Fruit fly (Drosophila melanogaster) whole organism, embryonic: ENCODE measurements around the gene mRpL55.
A peak's percentile ranks its signal among the peaks of the same experiment; 100 is the strongest.

Experiments used
- Asciz ChIP-seq: fragments of 200-800 bp; sonication (Bioruptor generic); optimal IDR thresholded peaks from 2 replicates; lab custom pipeline; 2017; ENCODE audit warnings: missing biosample characterization, mild to moderate bottlenecking, missing genetic modification characterization, missing genetic modification reagents
- Bdp1 ChIP-seq: fragments of 200-800 bp; sonication (Bioruptor generic); optimal IDR thresholded peaks from 3 replicates; lab custom pipeline; 2016; ENCODE audit warnings: missing biosample characterization, missing genetic modification characterization
- Bgb ChIP-seq: fragments of 200-800 bp; sonication (Bioruptor generic); IDR thresholded peaks from 2 replicates; pipeline ENCODE4 v1.3.6; 2022; ENCODE audit warnings: missing biosample characterization, missing genetic modification characterization; ENCODE audit not compliant: partially characterized antibody
- CG10267 ChIP-seq: fragments of 200-800 bp; sonication (Bioruptor generic); optimal IDR thresholded peaks from 2 replicates; lab custom pipeline; 2018; ENCODE audit warnings: missing biosample characterization, mild to moderate bottlenecking, missing genetic modification characterization, moderate library complexity
- CG10979 ChIP-seq: fragments of 200-800 bp; sonication (Bioruptor generic); optimal IDR thresholded peaks from 2 replicates; lab custom pipeline; 2018; ENCODE audit warnings: missing biosample characterization, mild to moderate bottlenecking, missing genetic modification characterization, moderate library complexity
- CG11247 ChIP-seq: fragments of 200-800 bp; sonication (Bioruptor generic); IDR thresholded peaks from 2 replicates; pipeline ENCODE4 v1.3.6; 2022; ENCODE audit warnings: missing biosample characterization, missing genetic modification characterization
- CG12659 ChIP-seq: fragments of 200-800 bp; sonication (Bioruptor generic); optimal IDR thresholded peaks from 3 replicates; lab custom pipeline; 2017; ENCODE audit warnings: mild to moderate bottlenecking, missing biosample characterization, missing genetic modification reagents, missing genetic modification characterization
- CG12769 ChIP-seq: fragments of 200-800 bp; sonication (Bioruptor generic); optimal IDR thresholded peaks from 2 replicates; lab custom pipeline; 2019; ENCODE audit warnings: missing biosample characterization, mild to moderate bottlenecking, missing genetic modification characterization, moderate library complexity
- CG12942 ChIP-seq: fragments of 200-800 bp; sonication (Bioruptor generic); optimal IDR thresholded peaks from 3 replicates; lab custom pipeline; 2016; ENCODE audit warnings: missing biosample characterization, missing genetic modification characterization
- CG14710 ChIP-seq: fragments of 200-800 bp; sonication (Bioruptor generic); optimal IDR thresholded peaks from 3 replicates; lab custom pipeline; 2019; ENCODE audit warnings: missing biosample characterization, mild to moderate bottlenecking, missing genetic modification characterization, moderate library complexity
- CG1529 ChIP-seq: fragments of 200-800 bp; sonication (Bioruptor generic); optimal IDR thresholded peaks from 3 replicates; lab custom pipeline; 2018; ENCODE audit warnings: missing biosample characterization, missing genetic modification characterization
- CG1602 ChIP-seq: fragments of 200-800 bp; sonication (Bioruptor generic); optimal IDR thresholded peaks from 3 replicates; lab custom pipeline; 2016; ENCODE audit warnings: missing biosample characterization, missing genetic modification characterization
- CG18262 ChIP-seq: fragments of 200-800 bp; optimal IDR thresholded peaks from 3 replicates; lab custom pipeline; 2019; ENCODE audit warnings: missing biosample characterization, mild to moderate bottlenecking, missing genetic modification characterization, moderate library complexity
- CG2712 ChIP-seq: fragments of 200-800 bp; optimal IDR thresholded peaks from 3 replicates; lab custom pipeline; 2019; ENCODE audit warnings: missing biosample characterization, mild to moderate bottlenecking, missing genetic modification characterization, moderate library complexity
- CG32772 ChIP-seq: fragments of 200-800 bp; sonication (Bioruptor generic); IDR thresholded peaks from 2 replicates; pipeline ENCODE4 v1.3.6; 2022; ENCODE audit warnings: missing biosample characterization, missing genetic modification characterization
- CG33557 ChIP-seq: fragments of 200-800 bp; sonication (Bioruptor generic); optimal IDR thresholded peaks from 2 replicates; lab custom pipeline; 2019; ENCODE audit warnings: missing biosample characterization, mild to moderate bottlenecking, missing genetic modification characterization, moderate library complexity
- CG3407 ChIP-seq: fragments of 200-800 bp; sonication (Bioruptor generic); optimal IDR thresholded peaks from 2 replicates; lab custom pipeline; 2018; ENCODE audit warnings: missing biosample characterization, mild to moderate bottlenecking, missing genetic modification characterization
- CG4707 ChIP-seq: fragments of 200-800 bp; sonication (Bioruptor generic); optimal IDR thresholded peaks from 2 replicates; lab custom pipeline; 2018; ENCODE audit warnings: missing biosample characterization, mild to moderate bottlenecking, missing genetic modification characterization, moderate library complexity
- CG6272 ChIP-seq: fragments of 200-800 bp; sonication (Bioruptor generic); IDR thresholded peaks from 2 replicates; pipeline ENCODE4 v1.3.6; 2022; ENCODE audit warnings: missing biosample characterization, missing genetic modification characterization
- CG6791 ChIP-seq: fragments of 200-800 bp; sonication (Bioruptor generic); IDR thresholded peaks from 3 replicates; pipeline ENCODE4 v1.3.6; 2022; ENCODE audit warnings: missing biosample characterization, missing genetic modification characterization; ENCODE audit not compliant: partially characterized antibody
- CG7786 ChIP-seq: fragments of 200-800 bp; sonication (Bioruptor generic); optimal IDR thresholded peaks from 2 replicates; lab custom pipeline; 2016; ENCODE audit warnings: missing biosample characterization, missing genetic modification characterization
- CG7963 ChIP-seq: fragments of 200-800 bp; sonication (Bioruptor generic); IDR thresholded peaks from 3 replicates; pipeline ENCODE4 v1.3.6; 2022; ENCODE audit warnings: missing biosample characterization, missing genetic modification characterization; ENCODE audit not compliant: partially characterized antibody
- CG8089 ChIP-seq: fragments of 200-800 bp; sonication (Bioruptor generic); optimal IDR thresholded peaks from 3 replicates; lab custom pipeline; 2016; ENCODE audit warnings: missing biosample characterization, missing genetic modification characterization
- D ChIP-seq, 2 experiments: fragments of 200-800 bp in 1 of 2; fragments of >200 bp in 1 of 2; sonication (Bioruptor generic) in 1 of 2; optimal IDR thresholded peaks; 2 replicates in 1 of 2; 3 replicates in 1 of 2; lab custom pipeline; 2017; ENCODE audit warnings: mild to moderate bottlenecking in 1 of 2, missing biosample characterization in 1 of 2, missing genetic modification characterization in 1 of 2, missing genetic modification reagents in 1 of 2
- H15 ChIP-seq: fragments of 200-800 bp; sonication (Bioruptor generic); IDR thresholded peaks from 3 replicates; pipeline ENCODE4 v1.3.6; 2022; ENCODE audit warnings: missing biosample characterization, missing genetic modification characterization
- H2.0 ChIP-seq: fragments of 200-800 bp; sonication (Bioruptor generic); IDR thresholded peaks from 2 replicates; pipeline ENCODE4 v1.3.6; 2022; ENCODE audit warnings: missing biosample characterization, missing genetic modification characterization
- HLH4C ChIP-seq: fragments of 200-800 bp; sonication (Bioruptor generic); IDR thresholded peaks from 3 replicates; pipeline ENCODE4 v1.3.6; 2022; ENCODE audit warnings: missing biosample characterization, missing genetic modification characterization; ENCODE audit not compliant: partially characterized antibody
- HLHmδ ChIP-seq: fragments of 200-800 bp; sonication (Bioruptor generic); optimal IDR thresholded peaks from 2 replicates; lab custom pipeline; 2018; ENCODE audit warnings: missing biosample characterization, mild to moderate bottlenecking, missing genetic modification characterization, moderate library complexity
- MBD-R2 ChIP-seq: fragments of 200-800 bp; sonication (Bioruptor generic); IDR thresholded peaks from 2 replicates; pipeline ENCODE4 v1.3.6; 2022; ENCODE audit warnings: missing biosample characterization, missing genetic modification characterization
- Nf-YA ChIP-seq: fragments of 200-800 bp; sonication (Bioruptor generic); IDR thresholded peaks from 2 replicates; pipeline ENCODE4 v1.3.6; 2022; ENCODE audit warnings: missing biosample characterization, missing genetic modification characterization
- Scr ChIP-seq: fragments of 200-800 bp; sonication (Bioruptor generic); IDR thresholded peaks from 2 replicates; pipeline ENCODE4 v1.3.6; 2022; ENCODE audit warnings: missing biosample characterization, missing genetic modification characterization; ENCODE audit not compliant: partially characterized antibody
- Sox102F ChIP-seq: fragments of 200-800 bp; sonication (Bioruptor generic); optimal IDR thresholded peaks from 2 replicates; lab custom pipeline; 2018; ENCODE audit warnings: missing biosample characterization, mild to moderate bottlenecking, missing genetic modification characterization, moderate library complexity
- Vsx1 ChIP-seq: fragments of 200-800 bp; sonication (Bioruptor generic); optimal IDR thresholded peaks from 2 replicates; lab custom pipeline; 2017; ENCODE audit warnings: missing biosample characterization, mild to moderate bottlenecking, missing genetic modification characterization, missing genetic modification reagents
- ara ChIP-seq: fragments of 200-800 bp; sonication (Bioruptor generic); IDR thresholded peaks from 2 replicates; pipeline ENCODE4 v1.3.6; 2022; ENCODE audit warnings: missing biosample characterization, missing genetic modification characterization
- bab2 ChIP-seq: fragments of 200-800 bp; sonication (Bioruptor generic); optimal IDR thresholded peaks from 2 replicates; lab custom pipeline; 2016; ENCODE audit warnings: missing biosample characterization, missing genetic modification characterization
- ci ChIP-seq: fragments of 200-800 bp; sonication (Bioruptor generic); IDR thresholded peaks from 3 replicates; pipeline ENCODE4 v1.3.6; 2022; ENCODE audit warnings: missing biosample characterization, missing genetic modification characterization
- dmrt11E ChIP-seq: fragments of 200-800 bp; sonication (Bioruptor generic); optimal IDR thresholded peaks from 3 replicates; lab custom pipeline; 2018; ENCODE audit warnings: missing biosample characterization, mild to moderate bottlenecking, missing genetic modification characterization, moderate library complexity
- ftz-f1 ChIP-seq: fragments of 200-800 bp; sonication (Bioruptor generic); optimal IDR thresholded peaks from 2 replicates; lab custom pipeline; 2016; ENCODE audit warnings: missing biosample characterization, missing genetic modification characterization
- gce ChIP-seq: fragments of 200-800 bp; sonication (Bioruptor generic); IDR thresholded peaks from 3 replicates; pipeline ENCODE4 v1.3.6; 2022; ENCODE audit warnings: missing biosample characterization, missing genetic modification characterization
- lilli ChIP-seq: fragments of 200-800 bp; sonication (Bioruptor generic); optimal IDR thresholded peaks from 3 replicates; lab custom pipeline; 2016; ENCODE audit warnings: missing biosample characterization, missing genetic modification characterization
- nerfin-2 ChIP-seq: fragments of 200-800 bp; sonication (Bioruptor generic); IDR thresholded peaks from 2 replicates; pipeline ENCODE4 v1.3.6; 2022; ENCODE audit warnings: missing biosample characterization, missing genetic modification characterization; ENCODE audit not compliant: partially characterized antibody
- pnt ChIP-seq: fragments of 200-800 bp; sonication (Bioruptor generic); optimal IDR thresholded peaks from 3 replicates; lab custom pipeline; 2016; ENCODE audit warnings: missing biosample characterization, missing genetic modification characterization
- prd ChIP-seq, 3 experiments: fragments of >200 bp in 2 of 3; fragments of 200-800 bp in 1 of 3; sonication (Bioruptor generic) in 1 of 3; optimal IDR thresholded peaks in 2 of 3; IDR thresholded peaks in 1 of 3; 2 replicates in 2 of 3; 3 replicates in 1 of 3; pipeline versions ENCODE4 v1.3.6 to Lab custom; 2017 to 2022; ENCODE audit warnings: missing biosample characterization in 1 of 3, missing genetic modification characterization in 1 of 3
- pros ChIP-seq: fragments of 200-800 bp; sonication (Bioruptor generic); optimal IDR thresholded peaks from 3 replicates; lab custom pipeline; 2019; ENCODE audit warnings: missing biosample characterization, mild to moderate bottlenecking, missing genetic modification characterization, moderate library complexity
- sc ChIP-seq, 3 experiments: fragments of >200 bp in 2 of 3; fragments of 200-800 bp in 1 of 3; sonication (Bioruptor generic) in 1 of 3; optimal IDR thresholded peaks; 2 replicates in 2 of 3; 3 replicates in 1 of 3; lab custom pipeline; 2017; ENCODE audit warnings: mild to moderate bottlenecking in 1 of 3, missing biosample characterization in 1 of 3, missing genetic modification characterization in 1 of 3, missing genetic modification reagents in 1 of 3
- sima ChIP-seq: fragments of 200-800 bp; sonication (Bioruptor generic); optimal IDR thresholded peaks from 2 replicates; lab custom pipeline; 2016; ENCODE audit warnings: missing biosample characterization, missing genetic modification characterization
- slp2 ChIP-seq: fragments of 200-800 bp; sonication (Bioruptor generic); optimal IDR thresholded peaks from 2 replicates; lab custom pipeline; 2016; ENCODE audit warnings: missing biosample characterization, missing genetic modification characterization

Gene mRpL55

dm6 chr3R:19113836-19114235 lies 19.1 kb upstream of the mRpL55 start (continued):
- TF ChIP-seq CG1602 (GFP tag; lab: Kevin White, UChicago), result no peak
- no peak for TF ChIP-seq CG12659 (GFP tag; lab: Kevin White, UChicago)
- peak; percentile 34 for TF ChIP-seq dmrt11E (tag; lab: Kevin White, UChicago)
- peak; percentile 53 for TF ChIP-seq CG10979 (tag; lab: Kevin White, UChicago)
- TF ChIP-seq sc (optimal IDR thresholded peaks at IDR 0.05; lab: Kevin White, UChicago), result no peak
- peak; percentile 35 for TF ChIP-seq sc (GFP tag; optimal IDR thresholded peaks at IDR 0.05; lab: Kevin White, UChicago)
- TF ChIP-seq Sox102F (GFP tag; lab: Kevin White, UChicago), result peak; percentile 74
- TF ChIP-seq slp2 (GFP tag; lab: Kevin White, UChicago), result peak; percentile 29
- peak; percentile 60; the same call in 2 of the 3 replicates for TF ChIP-seq CG7963 (GFP tag; lab: Robert Waterston, UW)
- TF ChIP-seq lilli (GFP tag; lab: Kevin White, UChicago), result peak; percentile 21
- 0 out of 2 replicates have a peak, but pooled peaks have one; percentile 35 for TF ChIP-seq Scr (GFP tag; lab: Robert Waterston, UW)
- TF ChIP-seq sima (GFP tag; lab: Kevin White, UChicago), result no peak
- peak; percentile 50 for TF ChIP-seq CG18262 (tag; lab: Kevin White, UChicago)
- no peak for TF ChIP-seq D (optimal IDR thresholded peaks at IDR 0.05; lab: Kevin White, UChicago)
- TF ChIP-seq D (GFP tag; optimal IDR thresholded peaks at IDR 0.05; lab: Kevin White, UChicago), result peak; percentile 5
- peak; percentile 14 for TF ChIP-seq bab2
- peak; percentile 24 for TF ChIP-seq CG3407
- TF ChIP-seq prd (optimal IDR thresholded peaks at IDR 0.05; lab: Kevin White, UChicago), result no peak
- peak; percentile 56; the same call in 2 of the 3 replicates for TF ChIP-seq prd (GFP tag; IDR thresholded peaks at IDR 0.05; lab: Robert Waterston, UW)
- TF ChIP-seq CG14710, result peak; percentile 4
- no peak; the same call in 1 of the 2 replicates for TF ChIP-seq H2.0 (GFP tag; lab: Robert Waterston, UW)
- no peak for TF ChIP-seq CG8089 (GFP tag; lab: Kevin White, UChicago)
- no peak for TF ChIP-seq CG4707 (GFP tag; lab: Kevin White, UChicago)
- no peak for TF ChIP-seq Vsx1
- peak; percentile 10 for TF ChIP-seq CG10267 (tag; lab: Kevin White, UChicago)
- no peak for TF ChIP-seq pros (GFP tag; lab: Kevin White, UChicago)
- no peak for TF ChIP-seq CG6272 (GFP tag; lab: Robert Waterston, UW)
- TF ChIP-seq CG7786 (GFP tag; lab: Kevin White, UChicago), result peak; percentile 7
- TF ChIP-seq CG32772 (GFP tag; lab: Robert Waterston, UW), result peak; percentile 44
- no peak for TF ChIP-seq gce (GFP tag; lab: Robert Waterston, UW)
- TF ChIP-seq CG6791 (GFP tag; lab: Robert Waterston, UW), result peak; percentile 55; the same call in 1 of the 3 replicates
- peak; percentile 65; the same call in 1 of the 2 replicates for TF ChIP-seq nerfin-2 (GFP tag; lab: Robert Waterston, UW)
- TF ChIP-seq ci (GFP tag; lab: Robert Waterston, UW), result peak; percentile 63; the same call in 2 of the 3 replicates
- peak; percentile 24 for TF ChIP-seq CG12769
- no peak for TF ChIP-seq MBD-R2 (GFP tag; lab: Robert Waterston, UW)
- TF ChIP-seq CG11247, result no peak
- peak; percentile 41 for TF ChIP-seq CG1529
- no peak for TF ChIP-seq H15 (GFP tag; lab: Robert Waterston, UW)
- TF ChIP-seq CG12942 (GFP tag; lab: Kevin White, UChicago), result no peak
- no peak for TF ChIP-seq ftz-f1
- peak; percentile 43 for TF ChIP-seq CG2712 (tag; lab: Kevin White, UChicago)
- peak; percentile 27 for TF ChIP-seq Asciz (GFP tag; lab: Kevin White, UChicago)
- TF ChIP-seq HLHmδ (GFP tag; lab: Kevin White, UChicago), result no peak
- no peak for TF ChIP-seq Bdp1
- TF ChIP-seq ara, result peak; percentile 63
- peak; percentile 36 for TF ChIP-seq pnt (GFP tag; lab: Kevin White, UChicago)
- TF ChIP-seq CG33557 (GFP tag; lab: Kevin White, UChicago), result no peak
- peak; percentile 66 for TF ChIP-seq HLH4C
- peak; percentile 31; the same call in 1 of the 2 replicates for TF ChIP-seq Bgb
- TF ChIP-seq Nf-YA (GFP tag; lab: Robert Waterston, UW), result no peak
